Worm (Caenorhabditis elegans): Measurements from ENCODE around the gene T09F5.2.

The T09F5.2 gene

DNA sequence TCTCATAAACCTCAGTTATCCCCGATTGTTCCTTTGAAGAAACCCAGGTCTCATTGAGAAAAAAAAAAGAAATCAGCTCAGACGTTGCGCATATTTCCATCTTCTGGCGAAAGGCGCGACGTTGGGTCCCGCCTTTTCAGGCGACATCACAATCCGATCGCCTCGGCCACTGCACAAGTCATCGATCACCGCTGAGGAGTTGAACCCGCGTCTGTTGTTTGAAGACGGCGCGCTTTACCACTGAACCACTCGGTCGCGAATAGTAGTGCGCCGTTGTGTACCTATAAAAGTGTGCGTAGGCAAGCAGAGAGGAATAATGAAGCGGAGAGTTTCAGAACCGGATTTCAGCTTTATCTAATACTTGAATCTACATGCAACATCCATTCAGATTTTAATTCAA is 40.1 kb downstream of the T09F5.2 start, which contains the start of gene Y75B12B.11 (continued):
- TF ChIP-seq unc-55 (GFP tag; optimal IDR thresholded peaks at IDR 0.05) = peak; percentile 8
- TF ChIP-seq pag-3 (tag; optimal IDR thresholded peaks at IDR 0.05; ENCODE audit: borderline replicate concordance) = no peak
- TF ChIP-seq ahr-1 (tag; optimal IDR thresholded peaks at IDR 0.05) = peak; percentile 71
- peak; percentile 93 for TF ChIP-seq ceh-14 (tag; optimal IDR thresholded peaks at IDR 0.05)
- peak; percentile 91 for TF ChIP-seq syd-9 (tag; optimal IDR thresholded peaks at IDR 0.05)
- no peak for TF ChIP-seq pax-1 (tag; optimal IDR thresholded peaks at IDR 0.05)
- TF ChIP-seq pha-2 (tag; optimal IDR thresholded peaks at IDR 0.05) = peak; percentile 90
- peak; percentile 88 for TF ChIP-seq ceh-34 (tag; optimal IDR thresholded peaks at IDR 0.05)
- TF ChIP-seq hlh-15 (tag; optimal IDR thresholded peaks at IDR 0.05) = peak; percentile 80
- TF ChIP-seq lin-11 (tag; optimal IDR thresholded peaks at IDR 0.05) = peak; percentile 81
- TF ChIP-seq C08G9.2 (tag; optimal IDR thresholded peaks at IDR 0.05) = peak; percentile 82
- peak; percentile 75 for TF ChIP-seq hlh-13 (GFP tag; optimal IDR thresholded peaks at IDR 0.05)
- TF ChIP-seq mec-3 (tag; optimal IDR thresholded peaks at IDR 0.05; ENCODE audit: borderline replicate concordance) = peak; percentile 26
- peak; percentile 74 for TF ChIP-seq npax-4 (tag; optimal IDR thresholded peaks at IDR 0.05)
- no peak for TF ChIP-seq nhr-11 (tag; optimal IDR thresholded peaks at IDR 0.05)
- peak; percentile 84 for TF ChIP-seq ztf-16 (tag; optimal IDR thresholded peaks at IDR 0.05)
- TF ChIP-seq zip-5 (tag; optimal IDR thresholded peaks at IDR 0.05) = peak; percentile 50

DNA sequence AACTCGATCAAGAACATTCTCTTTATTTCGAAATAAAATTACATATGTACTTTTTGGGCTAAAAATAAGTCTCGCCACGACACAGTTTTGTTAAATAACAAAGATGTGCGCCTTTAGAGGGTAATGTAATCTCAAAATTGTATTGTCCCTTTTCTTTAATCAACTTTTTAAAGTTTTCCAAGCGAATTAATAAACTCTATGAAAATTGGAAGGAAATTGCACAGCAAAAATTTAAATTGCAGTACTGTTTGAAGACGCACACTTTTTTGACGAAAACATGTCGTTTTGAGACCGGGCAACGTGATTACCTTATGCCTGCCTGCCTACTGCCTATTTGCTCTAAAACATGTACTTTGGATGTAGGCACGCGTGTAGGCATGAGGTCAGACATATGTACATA is 41.2 kb downstream of the T09F5.2 start:
- TF ChIP-seq ceh-18 (tag; optimal IDR thresholded peaks at IDR 0.05) (no peak), hlh-8 (tag; optimal IDR thresholded peaks at IDR 0.05) (no peak), ceh-24 (tag; optimal IDR thresholded peaks at IDR 0.05) (no peak), lin-11 (tag; optimal IDR thresholded peaks at IDR 0.05) (no peak), K09A11.1 (tag; optimal IDR thresholded peaks at IDR 0.05; ENCODE audit: insufficient read depth) (no peak), C08G9.2 (tag; optimal IDR thresholded peaks at IDR 0.05) (no peak), che-1 (tag; optimal IDR thresholded peaks at IDR 0.05) (no peak), ceh-6 (GFP tag; optimal IDR thresholded peaks at IDR 0.05) (no peak), pqm-1 (tag; optimal IDR thresholded peaks at IDR 0.05) (no peak), lim-6 (tag; optimal IDR thresholded peaks at IDR 0.05) (no peak), pha-2 (tag; optimal IDR thresholded peaks at IDR 0.05) (no peak), unc-55 (GFP tag; optimal IDR thresholded peaks at IDR 0.05) (no peak), unc-3 (GFP tag; conservative IDR thresholded peaks at IDR 0.05) (no peak), unc-3 (tag; optimal IDR thresholded peaks at IDR 0.05) (no peak), eyg-1 (tag; optimal IDR thresholded peaks at IDR 0.05) (no peak), elt-2 (tag; optimal IDR thresholded peaks at IDR 0.05) (no peak), sdc-2 (tag; optimal IDR thresholded peaks at IDR 0.05) (no peak), rnt-1 (tag; optimal IDR thresholded peaks at IDR 0.05) (no peak), ceh-45 (GFP tag; IDR thresholded peaks at IDR 0.05) (no peak), sox-4 (tag; optimal IDR thresholded peaks at IDR 0.05) (no peak)

- no peak for TF ChIP-seq lin-11 (tag; optimal IDR thresholded peaks at IDR 0.05)
- TF ChIP-seq sox-2 (GFP tag; IDR thresholded peaks at IDR 0.05) = no peak
- TF ChIP-seq fkh-6 (tag; optimal IDR thresholded peaks at IDR 0.05) = no peak
- TF ChIP-seq nfya-1 (tag; optimal IDR thresholded peaks at IDR 0.05) = no peak
- TF ChIP-seq tbx-7 (tag; optimal IDR thresholded peaks at IDR 0.05) = no peak
- TF ChIP-seq ceh-45 (GFP tag; IDR thresholded peaks at IDR 0.05) = no peak
- TF ChIP-seq fax-1 (tag; optimal IDR thresholded peaks at IDR 0.05) = no peak
- TF ChIP-seq ceh-22 (tag; optimal IDR thresholded peaks at IDR 0.05) = no peak
- no peak for TF ChIP-seq ceh-2 (tag; optimal IDR thresholded peaks at IDR 0.05)
- TF ChIP-seq unc-55 (GFP tag; optimal IDR thresholded peaks at IDR 0.05) = no peak
- no peak for TF ChIP-seq ceh-19 (GFP tag; optimal IDR thresholded peaks at IDR 0.05)
- TF ChIP-seq gmeb-2 (tag; optimal IDR thresholded peaks at IDR 0.05) = no peak
Measured at ce11 chrV:15192377-15192776, 41.6 kb downstream of the T09F5.2 start, which contains the start of gene plc-2. Gene plc-2 (plus strand): TSS chrV:15192572.

Measured in whole organism, late embryonic.